Worm (Caenorhabditis elegans) whole organism, late embryonic: ENCODE results near the gene C08E3.13.

ENCODE experiments used
- C38D4.7 ChIP-seq: fragments of 200-800 bp; sonication (Bioruptor generic); optimal IDR thresholded peaks from 2 replicates; lab custom pipeline; 2018; ENCODE audit warnings: mild to moderate bottlenecking, missing genetic modification characterization, moderate library complexity, missing compliant biosample characterization
- K02D7.2 ChIP-seq: sonication (generic microtip); optimal IDR thresholded peaks from 2 replicates; lab custom pipeline; 2017; ENCODE audit warnings: mild to moderate bottlenecking, missing genetic modification characterization, missing compliant biosample characterization
- K09A11.1 ChIP-seq: sonication (generic microtip); optimal IDR thresholded peaks from 2 replicates; lab custom pipeline; 2017; ENCODE audit warnings: antibody characterized with exemption, mild to moderate bottlenecking, missing genetic modification characterization, missing compliant biosample characterization; ENCODE audit not compliant: insufficient read depth
- Y22D7AL.16 ChIP-seq: sonication (generic microtip); optimal IDR thresholded peaks from 2 replicates; lab custom pipeline; 2016; ENCODE audit warnings: missing genetic modification characterization, missing compliant biosample characterization
- ceh-14 ChIP-seq: sonication (generic microtip); optimal IDR thresholded peaks from 2 replicates; lab custom pipeline; 2016; ENCODE audit warnings: missing genotype, missing genetic modification characterization, missing compliant biosample characterization
- ceh-18 ChIP-seq: sonication (generic microtip); optimal IDR thresholded peaks from 2 replicates; lab custom pipeline; 2016; ENCODE audit warnings: missing genetic modification characterization, missing compliant biosample characterization
- ceh-19 ChIP-seq: fragments of 200-800 bp; sonication (Bioruptor generic); optimal IDR thresholded peaks from 2 replicates; lab custom pipeline; 2018; ENCODE audit warnings: mild to moderate bottlenecking, missing genetic modification characterization, missing compliant biosample characterization
- ceh-22 ChIP-seq: sonication (generic microtip); optimal IDR thresholded peaks from 2 replicates; lab custom pipeline; 2017; ENCODE audit warnings: missing biosample characterization, missing genetic modification characterization
- ceh-31 ChIP-seq: sonication (generic microtip); optimal IDR thresholded peaks from 2 replicates; lab custom pipeline; 2016; ENCODE audit warnings: missing genetic modification characterization, missing compliant biosample characterization
- che-1 ChIP-seq: sonication (generic microtip); optimal IDR thresholded peaks from 2 replicates; lab custom pipeline; 2016; ENCODE audit warnings: mild to moderate bottlenecking, missing genetic modification characterization, missing compliant biosample characterization
- dmd-4 ChIP-seq: sonication (generic microtip); optimal IDR thresholded peaks from 2 replicates; lab custom pipeline; 2016; ENCODE audit warnings: borderline replicate concordance, missing genetic modification characterization, missing compliant biosample characterization
- elt-2 ChIP-seq: sonication (generic microtip); optimal IDR thresholded peaks from 2 replicates; lab custom pipeline; 2016; ENCODE audit warnings: missing genetic modification reagents, missing genetic modification characterization, missing compliant biosample characterization
- elt-4 ChIP-seq: sonication (generic microtip); optimal IDR thresholded peaks from 2 replicates; lab custom pipeline; 2016; ENCODE audit warnings: missing genetic modification characterization, missing compliant biosample characterization
- ets-4 ChIP-seq: sonication (generic microtip); optimal IDR thresholded peaks from 2 replicates; lab custom pipeline; 2016; ENCODE audit warnings: missing genetic modification characterization, missing compliant biosample characterization
- eyg-1 ChIP-seq: sonication (generic microtip); optimal IDR thresholded peaks from 2 replicates; lab custom pipeline; 2016; ENCODE audit warnings: missing genotype, missing genetic modification characterization, missing compliant biosample characterization
- fkh-10 ChIP-seq: fragments of 150-350 bp; optimal IDR thresholded peaks from 2 replicates; lab custom pipeline; 2014; ENCODE audit warnings: missing biosample characterization, missing genetic modification reagents, missing genetic modification characterization
- fkh-6 ChIP-seq: sonication (generic microtip); optimal IDR thresholded peaks from 2 replicates; lab custom pipeline; 2016; ENCODE audit warnings: missing genetic modification characterization, missing compliant biosample characterization
- gmeb-2 ChIP-seq: sonication (generic microtip); optimal IDR thresholded peaks from 2 replicates; lab custom pipeline; 2016; ENCODE audit warnings: missing genetic modification characterization, inconsistent platforms, missing compliant biosample characterization
- hlh-13 ChIP-seq: fragments of 200-800 bp; sonication (Bioruptor generic); optimal IDR thresholded peaks from 2 replicates; lab custom pipeline; 2018; ENCODE audit warnings: mild to moderate bottlenecking, missing genetic modification characterization, missing compliant biosample characterization
- hlh-15 ChIP-seq: sonication (generic microtip); optimal IDR thresholded peaks from 2 replicates; lab custom pipeline; 2016; ENCODE audit warnings: missing genetic modification characterization, missing compliant biosample characterization
- hlh-6 ChIP-seq: sonication (generic microtip); optimal IDR thresholded peaks from 2 replicates; lab custom pipeline; 2016; ENCODE audit warnings: missing genotype, missing genetic modification characterization, missing compliant biosample characterization
- hlh-8 ChIP-seq: sonication (generic microtip); optimal IDR thresholded peaks from 2 replicates; lab custom pipeline; 2016; ENCODE audit warnings: missing genotype, missing genetic modification characterization, missing compliant biosample characterization
- nfya-1 ChIP-seq: sonication (generic microtip); optimal IDR thresholded peaks from 2 replicates; lab custom pipeline; 2017; ENCODE audit warnings: missing genetic modification characterization, mild to moderate bottlenecking, missing compliant biosample characterization, antibody characterized with exemption, moderate library complexity
- nhr-11 ChIP-seq: fragments of 150-350 bp; optimal IDR thresholded peaks from 2 replicates; lab custom pipeline; 2014; ENCODE audit warnings: missing biosample characterization, missing genetic modification characterization
- npax-4 ChIP-seq: sonication (generic microtip); optimal IDR thresholded peaks from 2 replicates; lab custom pipeline; 2016; ENCODE audit warnings: missing genetic modification characterization, missing compliant biosample characterization
- odd-2 ChIP-seq: sonication (generic microtip); optimal IDR thresholded peaks from 2 replicates; lab custom pipeline; 2017; ENCODE audit warnings: antibody characterized with exemption, mild to moderate bottlenecking, missing genetic modification characterization, missing compliant biosample characterization
- pax-1 ChIP-seq: fragments of 150-350 bp; optimal IDR thresholded peaks from 2 replicates; lab custom pipeline; 2014; ENCODE audit warnings: missing biosample characterization, missing genetic modification characterization
- pha-2 ChIP-seq: sonication (generic microtip); optimal IDR thresholded peaks from 2 replicates; lab custom pipeline; 2017; ENCODE audit warnings: mild to moderate bottlenecking, missing genetic modification characterization, missing compliant biosample characterization
- ref-2 ChIP-seq: sonication (generic microtip); optimal IDR thresholded peaks from 2 replicates; lab custom pipeline; 2016; ENCODE audit warnings: missing genetic modification characterization, missing compliant biosample characterization
- rnt-1 ChIP-seq: sonication (generic microtip); optimal IDR thresholded peaks from 2 replicates; lab custom pipeline; 2016; ENCODE audit warnings: missing genetic modification characterization, missing compliant biosample characterization
- tbx-2 ChIP-seq: sonication (generic microtip); optimal IDR thresholded peaks from 2 replicates; lab custom pipeline; 2016; ENCODE audit warnings: missing genetic modification characterization, missing compliant biosample characterization
- tbx-7 ChIP-seq: sonication (generic microtip); optimal IDR thresholded peaks from 2 replicates; lab custom pipeline; 2016; ENCODE audit warnings: missing genotype, missing genetic modification characterization, missing compliant biosample characterization
- ttx-3 ChIP-seq: sonication (generic microtip); optimal IDR thresholded peaks from 2 replicates; lab custom pipeline; 2016; ENCODE audit warnings: missing genetic modification reagents, missing genetic modification characterization, missing compliant biosample characterization
- unc-42 ChIP-seq: sonication (generic microtip); optimal IDR thresholded peaks from 2 replicates; lab custom pipeline; 2016; ENCODE audit warnings: missing genotype, missing genetic modification characterization, missing compliant biosample characterization
- zip-5 ChIP-seq: sonication (generic microtip); optimal IDR thresholded peaks from 2 replicates; lab custom pipeline; 2016; ENCODE audit warnings: missing genetic modification characterization, missing compliant biosample characterization

Gene C08E3.13

ce11 chrII:1621795-1622194 lies 10.3 kb downstream of the C08E3.13 start:
- TF ChIP-seq elt-2 (tag; lab: Kevin White, UChicago) (peak; percentile 46), ref-2 (tag; lab: Kevin White, UChicago) (no peak), hlh-8 (tag; lab: Kevin White, UChicago) (no peak)
- TF ChIP-seq, all 69 proteins: peak for 1

- TF ChIP-seq K09A11.1 (tag; lab: Kevin White, UChicago) (no peak), hlh-15 (tag; lab: Kevin White, UChicago) (no peak), ceh-31 (tag; lab: Kevin White, UChicago) (no peak), hlh-6 (no peak), odd-2 (tag; lab: Kevin White, UChicago) (no peak)
Measured at ce11 chrII:1621180-1621579, 10.9 kb downstream of the C08E3.13 start, which contains the start of gene fbxa-158. Gene fbxa-158 (minus strand): TSS chrII:1621280.

- no peak for TF ChIP-seq C38D4.7 (GFP tag; lab: Kevin White, UChicago)
- TF ChIP-seq npax-4 (tag; lab: Kevin White, UChicago) = no peak
- no peak for TF ChIP-seq ceh-14
- TF ChIP-seq gmeb-2 (tag; lab: Kevin White, UChicago) = no peak
- TF ChIP-seq rnt-1 = no peak
- no peak for TF ChIP-seq zip-5 (tag; lab: Kevin White, UChicago)
- TF ChIP-seq hlh-13 = no peak
- no peak for TF ChIP-seq nfya-1 (tag; lab: Kevin White, UChicago)
- no peak for TF ChIP-seq tbx-7
- no peak for TF ChIP-seq ceh-18 (tag; lab: Kevin White, UChicago)
- TF ChIP-seq pha-2 (tag; lab: Kevin White, UChicago) = no peak
- TF ChIP-seq ttx-3 (tag; lab: Kevin White, UChicago) = no peak
- TF ChIP-seq unc-42 (tag; lab: Kevin White, UChicago) = no peak
- TF ChIP-seq tbx-2 (tag; lab: Kevin White, UChicago) = no peak
- TF ChIP-seq che-1 (tag; lab: Kevin White, UChicago) = no peak
- no peak for TF ChIP-seq ref-2 (tag; lab: Kevin White, UChicago)
- TF ChIP-seq fkh-10 = no peak
- TF ChIP-seq hlh-6 = no peak
- no peak for TF ChIP-seq ets-4 (tag; lab: Kevin White, UChicago)
- TF ChIP-seq dmd-4 = no peak
Measured at ce11 chrII:1618948-1619347, 13.2 kb downstream of the C08E3.13 start, which contains the start of gene fbxa-166. Gene fbxa-166 (minus strand): TSS chrII:1619048.

- TF ChIP-seq eyg-1 (tag; lab: Kevin White, UChicago) = no peak
- TF ChIP-seq ceh-19 (GFP tag; lab: Kevin White, UChicago) = no peak
- no peak for TF ChIP-seq ceh-22 (tag; lab: Kevin White, UChicago)
Measured at ce11 chrII:1616382-1616781, 15.7 kb downstream of the C08E3.13 start, which contains the start of gene fbxa-165. Gene fbxa-165 (minus strand): TSS chrII:1616482.

ce11 chrII:1613972-1614371 lies 18.1 kb downstream of the C08E3.13 start, which contains the start of gene fbxa-164:
Gene fbxa-164 (minus strand): TSS chrII:1614072.
- TF ChIP-seq K02D7.2 (tag; lab: Kevin White, UChicago) (no peak), fkh-10 (no peak), Y22D7AL.16 (tag; lab: Kevin White, UChicago) (no peak), pax-1 (no peak), hlh-15 (tag; lab: Kevin White, UChicago) (no peak), elt-4 (tag; lab: Kevin White, UChicago) (no peak), odd-2 (tag; lab: Kevin White, UChicago) (no peak), nhr-11 (tag; lab: Kevin White, UChicago) (no peak), fkh-6 (tag; lab: Kevin White, UChicago) (no peak)
